Fruit fly (Drosophila melanogaster) whole organism, embryonic: ENCODE results near the gene Sec13.

Experiments used
- CG14014 ChIP-seq: fragments of 200-800 bp; sonication (Bioruptor generic); IDR thresholded peaks from 2 replicates; pipeline ENCODE4 v1.3.6; 2022; ENCODE audit warnings: missing biosample characterization, missing genetic modification characterization
- CG2889 ChIP-seq: fragments of 200-800 bp; sonication (Bioruptor generic); IDR thresholded peaks from 3 replicates; pipeline ENCODE4 v1.3.6; 2022; ENCODE audit warnings: missing biosample characterization, missing genetic modification characterization
- CG43689 ChIP-seq: fragments of 200-800 bp; sonication (Bioruptor generic); IDR thresholded peaks from 2 replicates; pipeline ENCODE4 v1.3.6; 2022; ENCODE audit warnings: missing biosample characterization, missing genetic modification characterization
- CG5180 ChIP-seq: fragments of 200-800 bp; sonication (Bioruptor generic); optimal IDR thresholded peaks from 3 replicates; lab custom pipeline; 2017; ENCODE audit warnings: missing biosample characterization, missing genetic modification characterization, mild to moderate bottlenecking, moderate library complexity, missing genetic modification reagents
- CG5245 ChIP-seq: fragments of 200-800 bp; sonication (Bioruptor generic); optimal IDR thresholded peaks from 3 replicates; lab custom pipeline; 2016; ENCODE audit warnings: missing biosample characterization, missing genetic modification characterization
- Dbx ChIP-seq: fragments of 200-800 bp; sonication (Bioruptor generic); IDR thresholded peaks from 3 replicates; pipeline ENCODE4 v1.3.6; 2022; ENCODE audit warnings: missing biosample characterization, missing genetic modification characterization
- Gug ChIP-seq: fragments of 200-800 bp; sonication (Bioruptor generic); IDR thresholded peaks from 4 replicates; pipeline ENCODE4 v1.3.6; 2022; ENCODE audit warnings: missing biosample characterization, missing genetic modification characterization
- MBD-R2 ChIP-seq: fragments of 200-800 bp; sonication (Bioruptor generic); IDR thresholded peaks from 2 replicates; pipeline ENCODE4 v1.3.6; 2022; ENCODE audit warnings: missing biosample characterization, missing genetic modification characterization
- chn ChIP-seq: fragments of 200-800 bp; sonication (Bioruptor generic); optimal IDR thresholded peaks from 2 replicates; lab custom pipeline; 2016; ENCODE audit warnings: missing biosample characterization, missing genetic modification characterization
- dati ChIP-seq: fragments of 200-800 bp; sonication (Bioruptor generic); IDR thresholded peaks from 2 replicates; pipeline ENCODE4 v1.3.6; 2022; ENCODE audit warnings: missing biosample characterization, missing genetic modification characterization
- ind ChIP-seq: fragments of 200-800 bp; sonication (Bioruptor generic); optimal IDR thresholded peaks from 3 replicates; lab custom pipeline; 2016; ENCODE audit warnings: missing biosample characterization, missing genetic modification characterization
- pb ChIP-seq: fragments of 200-800 bp; sonication (Bioruptor generic); optimal IDR thresholded peaks from 3 replicates; lab custom pipeline; 2016; ENCODE audit warnings: missing biosample characterization, missing genetic modification characterization
- run ChIP-seq: fragments of 200-800 bp; sonication (Bioruptor generic); optimal IDR thresholded peaks from 3 replicates; lab custom pipeline; 2018; ENCODE audit warnings: missing biosample characterization, mild to moderate bottlenecking, missing genetic modification characterization
- sisA ChIP-seq: fragments of 200-800 bp; sonication (Bioruptor generic); IDR thresholded peaks from 2 replicates; pipeline ENCODE4 v1.3.6; 2022; ENCODE audit warnings: missing biosample characterization, missing genetic modification characterization

DNA sequence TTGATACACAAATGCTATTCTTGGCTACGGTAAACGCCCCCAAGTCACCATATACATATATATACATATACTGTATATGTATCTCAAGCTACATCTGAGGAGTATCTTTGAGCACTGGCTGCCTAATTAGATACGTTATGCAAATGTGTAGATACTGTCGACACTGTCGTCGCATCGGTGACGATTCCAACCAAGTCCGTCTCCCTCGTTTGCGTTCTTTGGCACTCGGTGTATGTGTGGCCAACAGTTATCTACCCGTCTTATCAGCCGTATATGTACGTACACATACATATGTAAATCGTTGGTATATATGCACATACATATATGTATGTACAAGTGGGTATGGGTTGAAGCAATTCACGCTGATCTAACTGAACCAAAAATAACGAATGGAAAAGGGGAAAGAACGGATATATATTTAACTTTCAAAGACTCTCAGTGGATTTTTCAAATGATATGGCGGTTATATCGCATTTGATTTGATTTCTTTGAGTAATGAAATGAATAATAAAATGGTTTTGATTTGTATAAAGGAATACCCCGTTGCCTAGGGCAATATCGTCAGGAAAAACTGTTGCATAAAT lies 14.2 kb upstream of the Sec13 start:
- TF ChIP-seq ind (GFP tag; lab: Kevin White, UChicago) (no peak), Dbx (no peak), MBD-R2 (GFP tag; lab: Robert Waterston, UW) (no peak), Gug (no peak), CG43689 (GFP tag; lab: Robert Waterston, UW) (no peak), sisA (GFP tag; lab: Robert Waterston, UW) (no peak), CG2889 (GFP tag; lab: Robert Waterston, UW) (no peak), CG5180 (GFP tag; lab: Kevin White, UChicago) (no peak), dati (GFP tag; lab: Robert Waterston, UW) (no peak), chn (GFP tag; lab: Kevin White, UChicago) (no peak), pb (GFP tag; lab: Kevin White, UChicago) (no peak), CG14014 (GFP tag; lab: Robert Waterston, UW) (no peak), CG5245 (GFP tag; lab: Kevin White, UChicago) (no peak), run (no peak)
